Fruit fly (Drosophila melanogaster) whole organism, embryonic: ENCODE data around the gene CG4653.

ENCODE experiments used
- Atf3 ChIP-seq: fragments of 200-800 bp; sonication (Bioruptor generic); optimal IDR thresholded peaks from 3 replicates; lab custom pipeline; 2016; ENCODE audit warnings: missing biosample characterization, missing genetic modification characterization
- B-H2 ChIP-seq: fragments of 200-800 bp; sonication (Bioruptor generic); optimal IDR thresholded peaks from 2 replicates; lab custom pipeline; 2018; ENCODE audit warnings: missing biosample characterization, mild to moderate bottlenecking, missing genetic modification characterization
- Bgb ChIP-seq: fragments of 200-800 bp; sonication (Bioruptor generic); IDR thresholded peaks from 2 replicates; pipeline ENCODE4 v1.3.6; 2022; ENCODE audit warnings: missing biosample characterization, missing genetic modification characterization; ENCODE audit not compliant: partially characterized antibody
- C15 ChIP-seq: fragments of 200-800 bp; sonication (Bioruptor generic); IDR thresholded peaks from 3 replicates; pipeline ENCODE4 v1.3.6; 2022; ENCODE audit warnings: missing biosample characterization, missing genetic modification characterization
- CG10543 ChIP-seq: fragments of 200-800 bp; sonication (Bioruptor generic); optimal IDR thresholded peaks from 3 replicates; lab custom pipeline; 2017; ENCODE audit warnings: missing biosample characterization, mild to moderate bottlenecking, missing genetic modification characterization, moderate library complexity
- CG10565 ChIP-seq: fragments of 200-800 bp; sonication (Bioruptor generic); optimal IDR thresholded peaks from 3 replicates; lab custom pipeline; 2016; ENCODE audit warnings: missing biosample characterization, mild to moderate bottlenecking, missing genetic modification characterization
- CG12104 ChIP-seq: fragments of 200-800 bp; sonication (Bioruptor generic); optimal IDR thresholded peaks from 3 replicates; lab custom pipeline; 2016; ENCODE audit warnings: missing biosample characterization, missing genetic modification characterization
- CG1233 ChIP-seq: fragments of 200-800 bp; sonication (Bioruptor generic); optimal IDR thresholded peaks from 4 replicates; lab custom pipeline; 2018; ENCODE audit warnings: missing biosample characterization, mild to moderate bottlenecking, missing genetic modification characterization
- CG13775 ChIP-seq: fragments of 200-800 bp; sonication (Bioruptor generic); optimal IDR thresholded peaks from 3 replicates; lab custom pipeline; 2017; ENCODE audit warnings: missing biosample characterization, mild to moderate bottlenecking, missing genetic modification characterization
- CG14667 ChIP-seq: fragments of 200-800 bp; sonication (Bioruptor generic); IDR thresholded peaks from 2 replicates; pipeline ENCODE4 v1.3.6; 2022; ENCODE audit warnings: missing biosample characterization, missing genetic modification characterization
- CG15479 ChIP-seq: fragments of 200-800 bp; sonication (Bioruptor generic); optimal IDR thresholded peaks from 3 replicates; lab custom pipeline; 2019; ENCODE audit warnings: missing biosample characterization, mild to moderate bottlenecking, missing genetic modification characterization, moderate library complexity
- CG17186 ChIP-seq: fragments of 200-800 bp; sonication (Bioruptor generic); optimal IDR thresholded peaks from 3 replicates; lab custom pipeline; 2017; ENCODE audit warnings: missing biosample characterization, missing genetic modification reagents, missing genetic modification characterization
- CG17912 ChIP-seq: fragments of 200-800 bp; sonication (Bioruptor generic); optimal IDR thresholded peaks from 2 replicates; lab custom pipeline; 2018; ENCODE audit warnings: missing biosample characterization, mild to moderate bottlenecking, missing genetic modification characterization
- CG2875 ChIP-seq: fragments of 200-800 bp; sonication (Bioruptor generic); optimal IDR thresholded peaks from 2 replicates; lab custom pipeline; 2017; ENCODE audit warnings: missing biosample characterization, mild to moderate bottlenecking, missing genetic modification characterization, missing genetic modification reagents
- CG30020 ChIP-seq: fragments of 200-800 bp; optimal IDR thresholded peaks from 2 replicates; lab custom pipeline; 2019; ENCODE audit warnings: missing biosample characterization, mild to moderate bottlenecking, missing genetic modification characterization, moderate library complexity
- CG31388 ChIP-seq: fragments of 200-800 bp; sonication (Bioruptor generic); optimal IDR thresholded peaks from 2 replicates; lab custom pipeline; 2016; ENCODE audit warnings: missing biosample characterization, missing genetic modification characterization
- CG31441 ChIP-seq: fragments of 200-800 bp; sonication (Bioruptor generic); IDR thresholded peaks from 2 replicates; pipeline ENCODE4 v1.3.6; 2022; ENCODE audit warnings: missing biosample characterization, missing genetic modification characterization
- CG34224 ChIP-seq: fragments of 200-800 bp; sonication (Bioruptor generic); IDR thresholded peaks from 3 replicates; pipeline ENCODE4 v1.3.6; 2022; ENCODE audit warnings: missing biosample characterization, missing genetic modification characterization; ENCODE audit not compliant: partially characterized antibody
- CG34422 ChIP-seq: fragments of 200-800 bp; sonication (Bioruptor generic); IDR thresholded peaks from 3 replicates; pipeline ENCODE4 v1.3.6; 2022; ENCODE audit warnings: missing biosample characterization, missing genetic modification characterization
- CG3847 ChIP-seq: fragments of 200-800 bp; sonication (Bioruptor generic); IDR thresholded peaks from 2 replicates; pipeline ENCODE4 v1.3.6; 2022; ENCODE audit warnings: missing biosample characterization, missing genetic modification characterization
- CG3995 ChIP-seq: fragments of 200-800 bp; sonication (Bioruptor generic); optimal IDR thresholded peaks from 3 replicates; lab custom pipeline; 2016; ENCODE audit warnings: missing biosample characterization, missing genetic modification characterization
- CG4617 ChIP-seq: fragments of 200-800 bp; sonication (Bioruptor generic); optimal IDR thresholded peaks from 3 replicates; lab custom pipeline; 2016; ENCODE audit warnings: missing biosample characterization, missing genetic modification characterization, borderline replicate concordance
- CG6765 ChIP-seq: fragments of 200-800 bp; sonication (Bioruptor generic); optimal IDR thresholded peaks from 3 replicates; lab custom pipeline; 2017; ENCODE audit warnings: missing biosample characterization, mild to moderate bottlenecking, missing genetic modification characterization
- CG9817 ChIP-seq: fragments of 200-800 bp; sonication (Bioruptor generic); optimal IDR thresholded peaks from 2 replicates; lab custom pipeline; 2018; ENCODE audit warnings: missing biosample characterization, mild to moderate bottlenecking, missing genetic modification characterization, moderate library complexity
- Elba2 ChIP-seq: fragments of 200-800 bp; sonication (Bioruptor generic); optimal IDR thresholded peaks from 3 replicates; lab custom pipeline; 2016; ENCODE audit warnings: missing biosample characterization, missing genetic modification characterization
- Ets65A ChIP-seq: fragments of 200-800 bp; sonication (Bioruptor generic); peaks from one replicate; lab custom pipeline; 2016; ENCODE audit warnings: missing biosample characterization, missing genetic modification characterization
- H15 ChIP-seq: fragments of 200-800 bp; sonication (Bioruptor generic); IDR thresholded peaks from 3 replicates; pipeline ENCODE4 v1.3.6; 2022; ENCODE audit warnings: missing biosample characterization, missing genetic modification characterization
- HLH54F ChIP-seq: fragments of 200-800 bp; sonication (Bioruptor generic); optimal IDR thresholded peaks from 3 replicates; lab custom pipeline; 2016; ENCODE audit warnings: missing biosample characterization, missing genetic modification characterization
- Hmr ChIP-seq: fragments of 200-800 bp; sonication (Bioruptor generic); optimal IDR thresholded peaks from 3 replicates; lab custom pipeline; 2017; ENCODE audit warnings: mild to moderate bottlenecking, missing biosample characterization, missing genetic modification reagents, missing genetic modification characterization
- Kr ChIP-seq: fragments of 200-800 bp; sonication (Bioruptor generic); optimal IDR thresholded peaks from 2 replicates; lab custom pipeline; 2017; ENCODE audit warnings: missing biosample characterization, mild to moderate bottlenecking, missing genetic modification characterization
- PHDP ChIP-seq: fragments of 200-800 bp; sonication (Bioruptor generic); optimal IDR thresholded peaks from 3 replicates; lab custom pipeline; 2018; ENCODE audit warnings: missing biosample characterization, mild to moderate bottlenecking, missing genetic modification characterization, moderate library complexity
- Rx ChIP-seq: fragments of 200-800 bp; sonication (Bioruptor generic); IDR thresholded peaks from 2 replicates; pipeline ENCODE4 v1.3.6; 2022; ENCODE audit warnings: missing biosample characterization, missing genetic modification characterization
- Sry-δ ChIP-seq: fragments of 200-800 bp; sonication (Bioruptor generic); optimal IDR thresholded peaks from 2 replicates; lab custom pipeline; 2016; ENCODE audit warnings: missing biosample characterization, missing genetic modification characterization
- ac ChIP-seq: fragments of 200-800 bp; sonication (Bioruptor generic); optimal IDR thresholded peaks from 3 replicates; lab custom pipeline; 2017; ENCODE audit warnings: missing biosample characterization, mild to moderate bottlenecking, missing genetic modification characterization
- aop ChIP-seq: fragments of 200-800 bp; sonication (Bioruptor generic); IDR thresholded peaks from 2 replicates; pipeline ENCODE4 v1.3.6; 2022; ENCODE audit warnings: missing biosample characterization, missing genetic modification characterization
- bbx ChIP-seq: fragments of 200-800 bp; sonication (Bioruptor generic); IDR thresholded peaks from 2 replicates; pipeline ENCODE4 v1.3.6; 2022; ENCODE audit warnings: missing biosample characterization, missing genetic modification characterization; ENCODE audit not compliant: partially characterized antibody
- cato ChIP-seq: fragments of 200-800 bp; sonication (Bioruptor generic); optimal IDR thresholded peaks from 2 replicates; lab custom pipeline; 2016; ENCODE audit warnings: missing biosample characterization, missing genetic modification characterization, borderline replicate concordance
- ci ChIP-seq: fragments of 200-800 bp; sonication (Bioruptor generic); IDR thresholded peaks from 3 replicates; pipeline ENCODE4 v1.3.6; 2022; ENCODE audit warnings: missing biosample characterization, missing genetic modification characterization
- dpn ChIP-seq, 2 experiments: fragments of 200-800 bp; sonication (Bioruptor generic); optimal IDR thresholded peaks; 3 replicates each; lab custom pipeline; 2016; ENCODE audit warnings: missing biosample characterization in 2 of 2, missing genetic modification characterization in 2 of 2
- emc ChIP-seq: fragments of 200-800 bp; sonication (Bioruptor generic); optimal IDR thresholded peaks from 2 replicates; lab custom pipeline; 2016; ENCODE audit warnings: missing biosample characterization, missing genetic modification characterization
- esg ChIP-seq: fragments of 200-800 bp; sonication (Bioruptor generic); conservative IDR thresholded peaks from 2 replicates; pipeline ENCODE4 v1.3.6; 2022; ENCODE audit warnings: missing biosample characterization, missing genetic modification characterization
- fu2 ChIP-seq: fragments of 200-800 bp; sonication (Bioruptor generic); optimal IDR thresholded peaks from 2 replicates; lab custom pipeline; 2016; ENCODE audit warnings: missing biosample characterization, missing genetic modification characterization
- grau ChIP-seq: fragments of 200-800 bp; optimal IDR thresholded peaks from 3 replicates; lab custom pipeline; 2019; ENCODE audit warnings: missing biosample characterization, mild to moderate bottlenecking, missing genetic modification characterization, moderate library complexity
- hth ChIP-seq: fragments of >200 bp; optimal IDR thresholded peaks from 2 replicates; lab custom pipeline; 2017; ENCODE audit warnings: inconsistent platforms
- lola ChIP-seq, 3 experiments: fragments of >200 bp in 2 of 3; fragments of 200-800 bp in 1 of 3; sonication (Bioruptor generic) in 1 of 3; optimal IDR thresholded peaks; 2 replicates each; lab custom pipeline; 2017 to 2019; ENCODE audit warnings: missing biosample characterization in 3 of 3, missing genetic modification characterization in 3 of 3, mild to moderate bottlenecking in 1 of 3, moderate library complexity in 1 of 3
- phol ChIP-seq: fragments of 200-800 bp; sonication (Bioruptor generic); optimal IDR thresholded peaks from 3 replicates; lab custom pipeline; 2018; ENCODE audit warnings: missing biosample characterization, mild to moderate bottlenecking, missing genetic modification characterization, moderate library complexity
- slbo ChIP-seq: fragments of 200-800 bp; sonication (Bioruptor generic); IDR thresholded peaks from 2 replicates; pipeline ENCODE4 v1.3.6; 2022; ENCODE audit warnings: missing biosample characterization, missing genetic modification characterization
- tgo ChIP-seq: fragments of 200-800 bp; sonication (Bioruptor generic); IDR thresholded peaks from 3 replicates; pipeline ENCODE4 v1.3.6; 2022; ENCODE audit warnings: missing biosample characterization, missing genetic modification characterization
- tin ChIP-seq: fragments of 200-800 bp; sonication (Bioruptor generic); optimal IDR thresholded peaks from 3 replicates; lab custom pipeline; 2016; ENCODE audit warnings: missing biosample characterization, missing genetic modification characterization

The CG4653 gene

DNA sequence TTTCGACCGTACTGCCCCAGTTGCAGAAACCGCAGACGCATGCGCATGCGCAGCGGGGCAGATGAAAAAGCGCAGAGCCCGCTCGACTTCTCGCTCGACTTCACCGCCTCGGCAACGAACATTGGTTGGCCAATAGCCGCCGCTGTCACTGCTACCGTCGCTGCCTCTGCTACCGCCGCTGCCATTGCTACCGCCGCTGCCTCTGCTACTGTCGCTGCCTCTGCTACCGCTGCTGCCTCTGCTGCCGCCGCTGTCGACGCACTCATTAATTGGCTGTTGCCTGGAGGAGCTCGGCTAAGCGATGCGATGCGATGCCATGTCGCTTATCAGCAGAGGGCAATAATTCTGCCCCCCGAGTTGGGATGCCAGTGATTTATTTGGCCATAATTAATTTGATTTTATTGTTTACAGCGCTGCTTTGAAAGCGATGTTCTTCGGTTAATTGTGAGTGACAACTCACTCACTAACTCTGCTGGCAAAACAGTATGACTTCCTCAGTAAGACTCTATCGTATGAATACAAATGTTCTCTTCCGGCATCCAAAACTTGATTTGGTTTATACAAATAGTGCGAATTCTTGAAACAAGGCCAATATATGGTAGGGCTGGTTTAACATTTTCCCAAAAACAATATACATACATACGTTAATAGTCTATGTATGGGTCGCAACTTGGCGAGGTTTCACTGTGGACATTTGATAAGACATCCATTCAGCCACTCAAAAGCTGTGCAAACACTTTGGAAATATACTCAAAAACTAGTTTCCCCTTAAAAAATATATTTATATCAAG is 33.0 kb upstream of the CG4653 start (continued):
- TF ChIP-seq cato (GFP tag; lab: Kevin White, UChicago) (no peak), Sry-δ (no peak), Ets65A (GFP tag; lab: Kevin White, UChicago) (no peak), CG34422 (GFP tag; lab: Robert Waterston, UW) (no peak), CG31388 (GFP tag; lab: Kevin White, UChicago) (no peak), CG10565 (GFP tag; lab: Kevin White, UChicago) (no peak), slbo (GFP tag; lab: Robert Waterston, UW) (peak; percentile 54; the same call in 1 of the 2 replicates), CG12104 (GFP tag; lab: Kevin White, UChicago) (no peak), Atf3 (GFP tag; lab: Kevin White, UChicago) (no peak), Rx (GFP tag; lab: Robert Waterston, UW) (no peak), Elba2 (no peak), aop (GFP tag; lab: Robert Waterston, UW) (no peak), Kr (GFP tag; lab: Kevin White, UChicago) (no peak), HLH54F (GFP tag; lab: Kevin White, UChicago) (no peak), grau (tag; lab: Kevin White, UChicago) (peak; percentile 89), CG1233 (GFP tag; lab: Kevin White, UChicago) (no peak), CG6765 (no peak), esg (GFP tag; lab: Robert Waterston, UW) (no peak), ci (GFP tag; lab: Robert Waterston, UW) (no peak), Bgb (no peak), CG17186 (GFP tag; lab: Kevin White, UChicago) (no peak), B-H2 (GFP tag; lab: Kevin White, UChicago) (no peak), CG15479 (GFP tag; lab: Kevin White, UChicago) (no peak), CG14667 (0 out of 2 replicates have a peak, but pooled peaks have one; percentile 17), C15 (GFP tag; lab: Robert Waterston, UW) (no peak), CG2875 (GFP tag; lab: Kevin White, UChicago) (no peak), ac (GFP tag; lab: Kevin White, UChicago) (no peak), emc (no peak), phol (peak; percentile 1), dpn (GFP tag; optimal IDR thresholded peaks at IDR 0.05; lab: Kevin White, UChicago) (peak in 1 of 2 experiments; percentile 48), CG3995 (GFP tag; lab: Kevin White, UChicago) (no peak), CG30020 (tag; lab: Kevin White, UChicago) (no peak), tin (GFP tag; lab: Kevin White, UChicago) (no peak), CG4617 (no peak), bbx (GFP tag; lab: Robert Waterston, UW) (0 out of 2 replicates have a peak, but pooled peaks have one; percentile 40), CG9817 (tag; lab: Kevin White, UChicago) (peak; percentile 22), hth (lab: Kevin White, UChicago) (no peak), CG34224 (GFP tag; lab: Robert Waterston, UW) (0 out of 3 replicates have a peak, but pooled peaks have one; percentile 12), lola (GFP tag; optimal IDR thresholded peaks at IDR 0.05; lab: Kevin White, UChicago) (no peak), CG10543 (GFP tag; lab: Kevin White, UChicago) (no peak), fu2 (GFP tag; lab: Kevin White, UChicago) (no peak), CG17912 (GFP tag; lab: Kevin White, UChicago) (no peak), CG31441 (GFP tag; lab: Robert Waterston, UW) (peak; percentile 18; the same call in 1 of the 2 replicates), PHDP (tag; lab: Kevin White, UChicago) (peak; percentile 41), H15 (GFP tag; lab: Robert Waterston, UW) (no peak), CG3847 (GFP tag; lab: Robert Waterston, UW) (no peak), Hmr (GFP tag; lab: Kevin White, UChicago) (peak; percentile 21), tgo (GFP tag; lab: Robert Waterston, UW) (0 out of 3 replicates have a peak, but pooled peaks have one; percentile 13), CG13775 (GFP tag; lab: Kevin White, UChicago) (no peak)
